Fruit fly (Drosophila melanogaster): ENCODE data around the gene Hrd3.

Gene Hrd3

DNA sequence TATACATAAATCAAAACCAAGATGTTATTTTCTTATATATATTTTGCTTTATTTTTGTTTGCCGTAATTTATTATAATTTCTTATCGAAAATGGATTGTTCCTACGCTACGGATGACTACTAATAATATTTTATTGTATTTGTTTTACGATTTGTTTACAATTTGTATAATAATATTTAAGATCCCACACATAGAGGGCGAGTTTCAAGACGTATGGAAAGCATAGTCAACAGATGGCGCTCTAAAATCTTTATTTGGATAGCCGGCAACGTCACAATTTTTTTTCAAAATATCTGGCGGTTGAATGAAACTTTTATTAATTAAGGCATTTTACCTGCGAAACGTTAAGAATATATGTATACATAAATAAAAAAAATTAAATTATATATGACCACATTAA, 36.4 kb downstream of the Hrd3 start:
- TF ChIP-seq D1 (tag; optimal IDR thresholded peaks at IDR 0.05) (peak; percentile 84), Ets98B (GFP tag; IDR thresholded peaks at IDR 0.05) (no peak), EcR (GFP tag; optimal IDR thresholded peaks at IDR 0.05) (no peak)

DNA sequence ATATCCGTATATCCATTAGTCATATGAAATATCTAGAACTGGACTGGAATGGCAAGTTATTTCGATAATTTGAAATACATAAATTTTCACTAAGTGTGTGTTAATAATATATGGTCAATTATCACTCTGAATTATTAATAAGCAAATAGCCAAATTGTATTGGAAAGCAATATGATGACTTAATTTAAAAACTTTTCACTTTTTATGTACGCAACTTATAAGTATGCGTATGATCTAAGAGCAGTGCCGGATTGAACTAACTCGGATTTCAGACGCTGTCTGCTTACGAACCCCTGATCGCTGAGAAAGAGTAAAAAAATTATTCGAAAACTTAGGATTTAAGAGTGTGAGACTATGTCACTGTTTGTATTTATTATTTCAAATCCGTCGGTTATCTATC, 36.8 kb downstream of the Hrd3 start, which contains the start of gene CG10232:
Gene CG10232, minus strand, starts transcription at position 101 of the 400 bp plus-strand sequence.
- TF ChIP-seq rn (GFP tag; IDR thresholded peaks at IDR 0.05): no peak
- TF ChIP-seq CG34367 (tag; optimal IDR thresholded peaks at IDR 0.05): no peak
- no peak for TF ChIP-seq CG13204 (GFP tag; optimal IDR thresholded peaks at IDR 0.05)
- TF ChIP-seq CG15710 (tag; optimal IDR thresholded peaks at IDR 0.05): no peak
- TF ChIP-seq Pif1B (GFP tag; optimal IDR thresholded peaks at IDR 0.05): no peak
- TF ChIP-seq CG9948 (tag; optimal IDR thresholded peaks at IDR 0.05): no peak
- TF ChIP-seq CG10348 (GFP tag; IDR thresholded peaks at IDR 0.05): no peak
- TF ChIP-seq CG12605 (GFP tag; IDR thresholded peaks at IDR 0.05): no peak
- no peak for TF ChIP-seq CG14655 (GFP tag; optimal IDR thresholded peaks at IDR 0.05)
- TF ChIP-seq Ets98B (GFP tag; IDR thresholded peaks at IDR 0.05): no peak
- TF ChIP-seq EcR (GFP tag; optimal IDR thresholded peaks at IDR 0.05): no peak
- no peak for TF ChIP-seq gl (tag; optimal IDR thresholded peaks at IDR 0.05)

dm6 chr3R:23718297-23718941, 39.9 kb downstream of the Hrd3 start, which contains the start of gene nau:
Gene nau (minus strand): TSS chr3R:23718357.
- no peak for TF ChIP-seq Snoo (tag; optimal IDR thresholded peaks at IDR 0.05)
- no peak for TF ChIP-seq gl (tag; optimal IDR thresholded peaks at IDR 0.05)
- no peak for TF ChIP-seq CG12605 (GFP tag; IDR thresholded peaks at IDR 0.05)
- no peak for TF ChIP-seq CG10348 (GFP tag; IDR thresholded peaks at IDR 0.05)
- TF ChIP-seq Ets98B (GFP tag; IDR thresholded peaks at IDR 0.05): no peak
- no peak for TF ChIP-seq CG13204 (GFP tag; optimal IDR thresholded peaks at IDR 0.05)
- no peak for TF ChIP-seq D1 (tag; optimal IDR thresholded peaks at IDR 0.05)
- TF ChIP-seq CG8301 (tag; optimal IDR thresholded peaks at IDR 0.05): no peak
- TF ChIP-seq CG4496 (GFP tag; IDR thresholded peaks at IDR 0.05): no peak
- TF ChIP-seq CG15710 (tag; optimal IDR thresholded peaks at IDR 0.05): no peak
- TF ChIP-seq CG8159 (tag; optimal IDR thresholded peaks at IDR 0.05): no peak
- TF ChIP-seq rn (GFP tag; IDR thresholded peaks at IDR 0.05): no peak
- TF ChIP-seq Pif1B (GFP tag; optimal IDR thresholded peaks at IDR 0.05): no peak
- TF ChIP-seq CG14655 (GFP tag; optimal IDR thresholded peaks at IDR 0.05): no peak

dm6 chr3R:23714852-23715251, 43.5 kb downstream of the Hrd3 start:
- TF ChIP-seq CG8159 (tag; optimal IDR thresholded peaks at IDR 0.05) (no peak), Ets98B (GFP tag; IDR thresholded peaks at IDR 0.05) (no peak), Snoo (tag; optimal IDR thresholded peaks at IDR 0.05) (no peak), CG15710 (tag; optimal IDR thresholded peaks at IDR 0.05) (no peak), CG12605 (GFP tag; IDR thresholded peaks at IDR 0.05) (no peak), rn (GFP tag; IDR thresholded peaks at IDR 0.05) (no peak), CG17806 (tag; optimal IDR thresholded peaks at IDR 0.05) (no peak), gl (tag; optimal IDR thresholded peaks at IDR 0.05) (no peak)

- TF ChIP-seq CG17806 (tag; optimal IDR thresholded peaks at IDR 0.05): peak; percentile 61
- TF ChIP-seq CG12605 (GFP tag; IDR thresholded peaks at IDR 0.05): peak; percentile 64
- TF ChIP-seq CG10348 (GFP tag; IDR thresholded peaks at IDR 0.05): no peak
- TF ChIP-seq CG4496 (GFP tag; IDR thresholded peaks at IDR 0.05): peak; percentile 85
- 0 out of 2 replicates have a peak, but pooled peaks have one; percentile 45 for TF ChIP-seq rn (GFP tag; IDR thresholded peaks at IDR 0.05)
- peak; percentile 36; the same call in 1 of the 2 replicates for TF ChIP-seq Ets98B (GFP tag; IDR thresholded peaks at IDR 0.05)
- TF ChIP-seq CG14655 (GFP tag; optimal IDR thresholded peaks at IDR 0.05): peak; percentile 51
- TF ChIP-seq CG34367 (tag; optimal IDR thresholded peaks at IDR 0.05): peak; percentile 70
- TF ChIP-seq CG13204 (GFP tag; optimal IDR thresholded peaks at IDR 0.05): no peak
- peak; percentile 53 for TF ChIP-seq CG9948 (tag; optimal IDR thresholded peaks at IDR 0.05)
- TF ChIP-seq gl (tag; optimal IDR thresholded peaks at IDR 0.05): no peak
- TF ChIP-seq fd96Ca (GFP tag; IDR thresholded peaks at IDR 0.05): no peak
- no peak for TF ChIP-seq CG32121 (GFP tag; IDR thresholded peaks at IDR 0.05)
- peak; percentile 73 for TF ChIP-seq CG15710 (tag; optimal IDR thresholded peaks at IDR 0.05)
- TF ChIP-seq CG8301 (tag; optimal IDR thresholded peaks at IDR 0.05): peak; percentile 54
- no peak for TF ChIP-seq D1 (tag; optimal IDR thresholded peaks at IDR 0.05)
- TF ChIP-seq EcR (GFP tag; optimal IDR thresholded peaks at IDR 0.05): no peak
- TF ChIP-seq Pif1B (GFP tag; optimal IDR thresholded peaks at IDR 0.05): peak; percentile 75
- peak; percentile 76 for TF ChIP-seq Pif1A (GFP tag; optimal IDR thresholded peaks at IDR 0.05)
- peak; percentile 78 for TF ChIP-seq Snoo (tag; optimal IDR thresholded peaks at IDR 0.05)
- TF ChIP-seq CG8159 (tag; optimal IDR thresholded peaks at IDR 0.05): peak; percentile 74
Measured at dm6 chr3R:23713901-23714300, 44.5 kb downstream of the Hrd3 start.

DNA sequence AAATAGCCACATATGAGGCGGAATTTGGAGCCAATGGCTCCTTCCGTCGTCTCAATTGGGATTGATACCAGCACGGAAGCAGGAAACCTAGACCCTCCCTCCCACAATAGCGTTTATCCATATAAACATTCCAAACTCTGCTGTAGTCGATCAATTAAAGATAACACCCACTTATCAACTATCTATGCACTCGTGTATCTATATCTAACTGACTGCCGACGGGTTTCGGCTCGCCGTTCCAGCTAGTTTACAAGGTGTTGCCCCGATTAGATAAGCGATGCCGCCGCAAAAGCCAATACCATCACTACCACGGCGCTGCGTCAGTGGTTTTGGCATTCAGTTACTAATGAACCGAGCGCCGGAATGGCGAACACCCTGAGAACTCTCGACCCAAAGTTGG, 47.2 kb downstream of the Hrd3 start, which contains the start of gene CG10300:
Gene CG10300, plus strand, starts transcription at position 333 of the 400 bp plus-strand sequence.
- TF ChIP-seq EcR (GFP tag; optimal IDR thresholded peaks at IDR 0.05) (no peak), CG15710 (tag; optimal IDR thresholded peaks at IDR 0.05) (no peak), gl (tag; optimal IDR thresholded peaks at IDR 0.05) (no peak), Pif1A (GFP tag; optimal IDR thresholded peaks at IDR 0.05) (no peak), CG34367 (tag; optimal IDR thresholded peaks at IDR 0.05) (no peak), Ets98B (GFP tag; IDR thresholded peaks at IDR 0.05) (no peak), Pif1B (GFP tag; optimal IDR thresholded peaks at IDR 0.05) (no peak), CG4496 (GFP tag; IDR thresholded peaks at IDR 0.05) (no peak), CG10348 (GFP tag; IDR thresholded peaks at IDR 0.05) (no peak), Snoo (tag; optimal IDR thresholded peaks at IDR 0.05) (no peak), CG32121 (GFP tag; IDR thresholded peaks at IDR 0.05) (no peak), fd96Ca (GFP tag; IDR thresholded peaks at IDR 0.05) (no peak), CG17806 (tag; optimal IDR thresholded peaks at IDR 0.05) (no peak), CG13204 (GFP tag; optimal IDR thresholded peaks at IDR 0.05) (no peak), CG8301 (tag; optimal IDR thresholded peaks at IDR 0.05) (no peak), rn (GFP tag; IDR thresholded peaks at IDR 0.05) (no peak)

Measured in whole organism, pupa.